Fruit fly (Drosophila melanogaster) whole organism, adult: Measurements from ENCODE around the gene CG34283.

Experiments
- CG11617 ChIP-seq: fragments of 200-800 bp; sonication (Bioruptor generic); optimal IDR thresholded peaks from 2 replicates; lab custom pipeline; 2017; ENCODE audit warnings: mild to moderate bottlenecking, missing biosample characterization, missing genetic modification reagents, missing genetic modification characterization
- CG12768 ChIP-seq: fragments of 200-800 bp; sonication (Bioruptor generic); optimal IDR thresholded peaks from 2 replicates; lab custom pipeline; 2017; ENCODE audit warnings: missing biosample characterization, missing genetic modification characterization, mild to moderate bottlenecking, moderate library complexity, missing genetic modification reagents
- CG14711 ChIP-seq: fragments of 200-800 bp; sonication (Bioruptor generic); optimal IDR thresholded peaks from 2 replicates; lab custom pipeline; 2018; ENCODE audit warnings: missing biosample characterization, mild to moderate bottlenecking, missing genetic modification characterization, moderate library complexity
- CG1620 ChIP-seq: fragments of 200-800 bp; sonication (Bioruptor generic); optimal IDR thresholded peaks from 2 replicates; lab custom pipeline; 2016; ENCODE audit warnings: missing biosample characterization, missing genetic modification characterization
- CG33017 ChIP-seq: fragments of 200-800 bp; sonication (Bioruptor generic); optimal IDR thresholded peaks from 2 replicates; lab custom pipeline; 2018; ENCODE audit warnings: missing biosample characterization, mild to moderate bottlenecking, missing genetic modification characterization, moderate library complexity
- CG5204 ChIP-seq: fragments of 200-800 bp; sonication (Bioruptor generic); optimal IDR thresholded peaks from 2 replicates; lab custom pipeline; 2016; ENCODE audit warnings: missing biosample characterization, missing genetic modification characterization
- CG7045 ChIP-seq: fragments of 200-800 bp; sonication (Bioruptor generic); optimal IDR thresholded peaks from 2 replicates; lab custom pipeline; 2017; ENCODE audit warnings: missing biosample characterization, mild to moderate bottlenecking, missing genetic modification characterization
- CG7101 ChIP-seq: fragments of 200-800 bp; sonication (Bioruptor generic); optimal IDR thresholded peaks from 2 replicates; lab custom pipeline; 2018; ENCODE audit warnings: missing biosample characterization, mild to moderate bottlenecking, missing genetic modification characterization, moderate library complexity
- Clk ChIP-seq: fragments of 200-800 bp; sonication (Bioruptor generic); optimal IDR thresholded peaks from 2 replicates; lab custom pipeline; 2017; ENCODE audit warnings: missing biosample characterization, missing genetic modification characterization
- Crg-1 ChIP-seq: fragments of 200-800 bp; sonication (Bioruptor generic); optimal IDR thresholded peaks from 2 replicates; lab custom pipeline; 2016; ENCODE audit warnings: missing biosample characterization, missing genetic modification characterization
- Hr96 ChIP-seq: fragments of 200-800 bp; sonication (Bioruptor generic); optimal IDR thresholded peaks from 2 replicates; lab custom pipeline; 2016; ENCODE audit warnings: missing biosample characterization, missing genetic modification characterization
- Mnt ChIP-seq: fragments of 200-800 bp; sonication (Bioruptor generic); optimal IDR thresholded peaks from 2 replicates; lab custom pipeline; 2016; ENCODE audit warnings: missing biosample characterization, mild to moderate bottlenecking, missing genetic modification characterization
- bab1 ChIP-seq: fragments of 200-800 bp; sonication (Bioruptor generic); optimal IDR thresholded peaks from 3 replicates; lab custom pipeline; 2019; ENCODE audit warnings: missing biosample characterization, mild to moderate bottlenecking, missing genetic modification characterization, moderate library complexity
- cic ChIP-seq: fragments of 200-800 bp; sonication (Bioruptor generic); optimal IDR thresholded peaks from 2 replicates; lab custom pipeline; 2017; ENCODE audit warnings: missing biosample characterization, mild to moderate bottlenecking, missing genetic modification characterization, moderate library complexity
- cnc ChIP-seq, 2 experiments: fragments of >200 bp; optimal IDR thresholded peaks; 2 replicates each; lab custom pipeline; 2017
- kay ChIP-seq: fragments of 200-800 bp; sonication (Bioruptor generic); peaks from one replicate; lab custom pipeline; 2016; ENCODE audit warnings: missing biosample characterization, missing genetic modification characterization, borderline replicate concordance
- ovo ChIP-seq: fragments of 200-800 bp; sonication (Bioruptor generic); optimal IDR thresholded peaks from 2 replicates; lab custom pipeline; 2016; ENCODE audit warnings: missing biosample characterization, missing genetic modification characterization
- pad ChIP-seq: fragments of 200-800 bp; sonication (Bioruptor generic); optimal IDR thresholded peaks from 3 replicates; lab custom pipeline; 2017; ENCODE audit warnings: missing biosample characterization, missing genetic modification characterization, mild to moderate bottlenecking, moderate library complexity, missing genetic modification reagents
- tj ChIP-seq: fragments of 200-800 bp; sonication (Bioruptor generic); optimal IDR thresholded peaks from 3 replicates; lab custom pipeline; 2017; ENCODE audit warnings: missing biosample characterization, mild to moderate bottlenecking, missing genetic modification characterization, moderate library complexity
- toe ChIP-seq: fragments of 200-800 bp; sonication (Bioruptor generic); optimal IDR thresholded peaks from 2 replicates; lab custom pipeline; 2016; ENCODE audit warnings: missing biosample characterization, missing genetic modification characterization

Gene CG34283

DNA sequence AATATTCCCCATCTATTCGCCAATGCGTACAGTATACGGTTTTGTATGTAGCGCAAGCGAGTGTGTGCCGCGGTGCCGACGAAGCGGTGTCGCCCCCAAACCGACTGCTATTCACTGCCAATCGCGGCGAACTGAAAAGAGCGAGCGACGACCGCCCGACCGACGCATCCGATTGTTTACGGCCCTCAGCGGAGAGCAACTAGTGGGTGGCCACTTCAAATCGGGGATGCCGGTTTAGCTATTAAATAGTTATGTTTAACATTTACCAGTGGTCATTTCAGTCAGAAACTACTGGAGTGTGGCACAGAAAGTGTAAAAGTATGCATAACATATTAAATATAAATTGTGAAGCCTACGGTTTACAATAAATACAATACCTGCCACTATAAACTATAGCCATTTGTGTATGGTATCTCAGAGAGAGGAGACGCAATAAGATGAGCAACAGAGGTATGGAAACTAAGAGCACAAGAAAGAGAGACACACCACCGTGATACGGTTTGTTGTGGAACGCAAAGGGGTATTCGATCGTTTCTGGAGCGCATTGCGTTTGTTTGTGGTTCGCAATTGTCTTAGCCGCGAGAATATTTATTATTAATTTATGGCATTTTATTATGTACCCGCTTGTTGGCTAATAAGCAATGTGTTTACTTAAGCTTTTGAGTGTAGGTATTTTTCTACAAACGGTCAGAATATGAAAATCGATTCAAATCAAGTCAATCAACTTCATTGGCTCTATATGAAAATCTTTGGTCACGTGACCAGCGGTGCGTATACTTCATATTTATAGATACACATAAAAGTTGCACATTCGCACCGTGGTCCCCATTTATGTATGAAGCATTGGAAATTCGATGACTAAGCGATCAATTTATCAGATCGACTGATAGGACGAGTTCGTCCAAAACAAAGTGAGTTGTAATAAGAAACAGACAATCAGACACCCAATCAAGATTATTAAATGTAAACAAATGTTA lies 17.9 kb upstream of the CG34283 start:
- TF ChIP-seq tj (peak; percentile 21), CG14711 (tag; lab: Kevin White, UChicago) (no peak), kay (GFP tag; lab: Kevin White, UChicago) (peak; percentile 68), bab1 (no peak), pad (GFP tag; lab: Kevin White, UChicago) (peak; percentile 90), CG7101 (no peak), CG11617 (GFP tag; lab: Kevin White, UChicago) (no peak), CG1620 (GFP tag; lab: Kevin White, UChicago) (no peak), Crg-1 (GFP tag; lab: Kevin White, UChicago) (no peak), CG5204 (GFP tag; lab: Kevin White, UChicago) (peak; percentile 5), cic (GFP tag; lab: Kevin White, UChicago) (no peak), CG7045 (GFP tag; lab: Kevin White, UChicago) (no peak), cnc (optimal IDR thresholded peaks at IDR 0.05; lab: Kevin White, UChicago) (no peak), toe (no peak), CG33017 (peak; percentile 32), CG12768 (GFP tag; lab: Kevin White, UChicago) (peak; percentile 4), ovo (GFP tag; lab: Kevin White, UChicago) (no peak), Clk (no peak), Mnt (GFP tag; lab: Kevin White, UChicago) (peak; percentile 27), Hr96 (peak; percentile 27)

DNA sequence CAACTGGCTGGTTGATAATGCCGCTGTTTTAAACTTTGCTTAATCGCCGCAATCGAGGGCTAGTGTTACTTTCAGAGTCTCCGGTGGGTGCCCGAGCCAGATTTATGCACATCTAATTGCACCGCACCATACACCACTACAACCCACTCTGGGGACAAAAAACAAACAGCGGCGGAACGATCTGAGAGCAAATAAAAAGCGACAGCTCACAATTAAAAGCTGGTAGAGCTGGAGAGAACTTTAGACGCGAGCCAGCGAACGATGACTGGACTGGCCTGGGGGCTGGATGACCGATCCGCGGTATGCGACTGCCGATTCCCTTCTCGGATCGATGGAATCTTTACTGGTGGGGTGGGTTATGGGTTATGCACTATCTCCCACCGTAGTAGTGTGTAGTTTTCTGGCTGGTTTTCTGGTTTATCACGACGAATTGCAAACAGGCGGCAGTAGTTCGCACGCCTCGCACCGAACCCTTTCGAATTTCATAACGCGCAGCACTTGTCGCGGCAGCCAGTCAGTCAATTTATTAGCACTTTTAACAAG lies 17.1 kb upstream of the CG34283 start:
- TF ChIP-seq CG11617 (GFP tag; lab: Kevin White, UChicago) = no peak
- TF ChIP-seq CG12768 (GFP tag; lab: Kevin White, UChicago) = peak; percentile 85
- TF ChIP-seq toe = no peak
- TF ChIP-seq pad (GFP tag; lab: Kevin White, UChicago) = no peak
- TF ChIP-seq Mnt (GFP tag; lab: Kevin White, UChicago) = no peak
- TF ChIP-seq tj = no peak
- no peak for TF ChIP-seq bab1
- peak; percentile 90 for TF ChIP-seq kay (GFP tag; lab: Kevin White, UChicago)
- no peak for TF ChIP-seq Crg-1 (GFP tag; lab: Kevin White, UChicago)
- no peak for TF ChIP-seq cnc (optimal IDR thresholded peaks at IDR 0.05; lab: Kevin White, UChicago)
- TF ChIP-seq ovo (GFP tag; lab: Kevin White, UChicago) = no peak
- peak; percentile 62 for TF ChIP-seq cic (GFP tag; lab: Kevin White, UChicago)

DNA sequence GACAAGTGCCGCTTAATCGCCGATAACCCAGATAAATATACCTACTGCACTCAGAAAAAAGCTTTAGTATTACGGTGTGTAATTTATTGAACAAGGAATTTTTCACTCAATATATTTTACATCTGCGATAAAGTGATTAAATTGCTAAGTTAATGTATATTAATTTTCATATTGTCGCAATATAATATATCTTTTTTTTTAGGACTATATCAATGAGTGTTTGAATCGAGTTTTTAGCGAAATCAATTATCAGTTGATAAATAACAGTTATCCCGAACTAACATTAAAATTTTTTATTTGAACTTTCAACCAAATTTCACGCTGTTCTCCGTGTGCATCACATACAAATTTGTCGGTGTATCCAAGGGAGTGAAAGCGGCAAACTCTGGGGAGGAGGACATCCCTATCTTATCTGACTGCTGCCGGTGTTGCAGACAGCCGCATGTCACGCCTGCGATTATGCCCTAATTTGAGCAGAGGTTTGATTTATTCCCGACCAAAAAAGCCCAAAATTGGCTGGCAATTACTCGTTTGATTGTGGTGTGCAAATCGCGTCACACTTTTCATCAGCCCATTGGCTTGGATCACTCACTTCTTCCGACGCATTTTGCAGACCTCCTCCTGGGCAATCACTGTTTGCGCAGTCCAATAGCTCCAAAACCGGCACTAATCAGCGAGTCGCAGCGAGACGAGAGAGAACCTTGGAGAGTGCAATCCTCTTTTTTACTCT lies 16.5 kb upstream of the CG34283 start:
- TF ChIP-seq toe (no peak), CG14711 (tag; lab: Kevin White, UChicago) (no peak), Mnt (GFP tag; lab: Kevin White, UChicago) (no peak), CG7101 (no peak), CG12768 (GFP tag; lab: Kevin White, UChicago) (no peak), cnc (optimal IDR thresholded peaks at IDR 0.05; lab: Kevin White, UChicago) (no peak), kay (GFP tag; lab: Kevin White, UChicago) (no peak), ovo (GFP tag; lab: Kevin White, UChicago) (no peak), CG5204 (GFP tag; lab: Kevin White, UChicago) (no peak), Clk (no peak), CG33017 (no peak), tj (no peak), pad (GFP tag; lab: Kevin White, UChicago) (no peak), CG7045 (GFP tag; lab: Kevin White, UChicago) (no peak), CG11617 (GFP tag; lab: Kevin White, UChicago) (no peak), CG1620 (GFP tag; lab: Kevin White, UChicago) (no peak), cic (GFP tag; lab: Kevin White, UChicago) (no peak), bab1 (no peak), Hr96 (no peak), Crg-1 (GFP tag; lab: Kevin White, UChicago) (no peak)

DNA sequence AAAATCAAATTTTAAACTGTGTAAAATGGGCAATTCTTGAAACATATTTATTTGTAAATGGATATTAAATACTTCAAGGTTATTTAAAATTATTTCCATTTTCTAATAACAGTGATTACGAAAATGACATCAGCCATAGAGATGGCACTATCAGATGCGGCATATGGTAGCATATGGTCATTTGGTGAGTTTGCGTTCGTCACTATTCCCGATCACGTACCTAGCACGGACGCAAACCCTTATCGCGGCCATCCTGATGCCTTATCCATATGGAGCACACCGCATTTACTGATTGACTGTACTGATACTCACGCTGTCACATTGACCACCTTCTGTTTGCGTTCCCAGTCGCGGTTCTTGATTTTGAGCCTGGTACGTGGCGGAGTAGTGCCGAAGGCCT lies 15.7 kb upstream of the CG34283 start:
- TF ChIP-seq CG11617 (GFP tag; lab: Kevin White, UChicago) (no peak), CG7101 (no peak), Hr96 (no peak), CG7045 (GFP tag; lab: Kevin White, UChicago) (no peak), toe (no peak), cic (GFP tag; lab: Kevin White, UChicago) (no peak), CG5204 (GFP tag; lab: Kevin White, UChicago) (no peak), ovo (GFP tag; lab: Kevin White, UChicago) (no peak), cnc (optimal IDR thresholded peaks at IDR 0.05; lab: Kevin White, UChicago) (no peak), CG12768 (GFP tag; lab: Kevin White, UChicago) (no peak), kay (GFP tag; lab: Kevin White, UChicago) (no peak), CG14711 (tag; lab: Kevin White, UChicago) (no peak), pad (GFP tag; lab: Kevin White, UChicago) (no peak), Crg-1 (GFP tag; lab: Kevin White, UChicago) (no peak), CG33017 (no peak)

DNA sequence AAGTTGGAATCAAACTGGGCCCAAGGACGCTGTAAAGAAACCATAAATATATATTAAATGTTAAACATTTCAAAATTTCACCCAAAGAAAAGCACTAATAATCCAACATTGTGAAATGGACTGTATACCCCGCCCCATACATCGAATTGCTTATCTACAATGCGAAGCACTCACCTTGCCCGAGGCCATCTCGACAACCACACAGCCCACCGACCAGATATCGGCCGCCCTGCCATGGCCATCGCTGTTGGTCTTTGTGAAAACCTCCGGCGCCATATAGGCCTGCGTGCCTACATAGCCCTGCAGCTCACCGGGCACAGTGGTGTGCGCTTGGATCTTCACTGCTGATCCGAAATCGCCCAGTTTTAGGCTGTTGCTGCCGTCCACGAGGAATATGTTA lies 11.2 kb upstream of the CG34283 start:
- no peak for TF ChIP-seq Hr96
- TF ChIP-seq pad (GFP tag; lab: Kevin White, UChicago) = no peak
- no peak for TF ChIP-seq kay (GFP tag; lab: Kevin White, UChicago)
- no peak for TF ChIP-seq CG14711 (tag; lab: Kevin White, UChicago)
- no peak for TF ChIP-seq bab1
- TF ChIP-seq Mnt (GFP tag; lab: Kevin White, UChicago) = no peak
- no peak for TF ChIP-seq CG12768 (GFP tag; lab: Kevin White, UChicago)
- no peak for TF ChIP-seq CG7045 (GFP tag; lab: Kevin White, UChicago)
